Fruit fly (Drosophila melanogaster): Measurements from ENCODE around the gene CG16775.

DNA sequence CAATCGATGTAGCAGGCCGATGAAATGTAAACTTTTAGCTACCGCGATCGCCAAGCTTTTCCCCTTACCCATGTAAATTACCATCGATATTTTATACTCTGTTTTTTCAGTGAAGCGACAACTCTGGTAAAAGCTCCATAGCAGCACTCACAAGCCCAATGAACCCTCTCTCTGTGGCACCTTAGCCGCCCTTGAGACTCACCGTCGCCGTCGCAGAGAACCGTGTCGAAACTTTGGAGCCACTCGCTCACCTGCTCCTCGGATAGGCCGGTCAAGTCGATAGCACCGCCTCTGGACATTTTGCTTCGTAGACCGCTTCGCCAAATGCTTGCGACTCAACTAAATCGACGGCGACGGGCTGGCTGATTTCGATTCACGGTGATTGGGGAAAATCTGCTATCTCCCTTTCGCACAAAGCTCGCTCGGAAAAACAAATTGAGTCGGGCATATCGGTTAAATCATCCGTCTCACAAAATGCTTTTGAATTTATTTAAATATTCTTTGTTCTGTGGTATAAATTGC, 45.3 kb downstream of the CG16775 start, which contains the start of gene CG5577:
- no peak for TF ChIP-seq CG6276 (GFP tag; optimal IDR thresholded peaks at IDR 0.05)
- no peak for TF ChIP-seq Gug (GFP tag; IDR thresholded peaks at IDR 0.05)

All from whole organism, prepupa.